Worm (Caenorhabditis elegans) whole organism, L3 larva: ENCODE measurements around the gene idpa-2.

Experiments
- R02D3.7 ChIP-seq: fragments of 150-350 bp; optimal IDR thresholded peaks from 2 replicates; lab custom pipeline; 2014; ENCODE audit warnings: missing biosample characterization, missing genetic modification characterization
- aly-2 ChIP-seq: fragments of 150-350 bp; optimal IDR thresholded peaks from 2 replicates; lab custom pipeline; 2014; ENCODE audit warnings: missing biosample characterization, missing genetic modification characterization
- ceh-82 ChIP-seq: fragments of 150-350 bp; optimal IDR thresholded peaks from 2 replicates; lab custom pipeline; 2014; ENCODE audit warnings: missing biosample characterization, missing genetic modification characterization
- fkh-10 ChIP-seq: sonication (generic microtip); optimal IDR thresholded peaks from 2 replicates; lab custom pipeline; 2017; ENCODE audit warnings: missing biosample characterization, missing genetic modification reagents, missing genetic modification characterization
- jun-1 ChIP-seq: fragments of 150-350 bp; optimal IDR thresholded peaks from 2 replicates; lab custom pipeline; 2014; ENCODE audit warnings: missing biosample characterization, missing genetic modification reagents, missing genetic modification characterization
- nhr-28 ChIP-seq: fragments of 150-350 bp; optimal IDR thresholded peaks from 2 replicates; lab custom pipeline; 2014; ENCODE audit warnings: missing biosample characterization, missing genetic modification characterization
- nhr-67 ChIP-seq: fragments of 150-350 bp; optimal IDR thresholded peaks from 2 replicates; lab custom pipeline; 2014; ENCODE audit warnings: missing biosample characterization, missing genetic modification characterization
- snpc-4 ChIP-seq: fragments of 150-350 bp; optimal IDR thresholded peaks from 2 replicates; lab custom pipeline; 2014; ENCODE audit warnings: missing biosample characterization, missing genetic modification characterization
- tbx-2 ChIP-seq: sonication (generic microtip); optimal IDR thresholded peaks from 2 replicates; lab custom pipeline; 2016; ENCODE audit warnings: mild to moderate bottlenecking, missing genetic modification characterization, missing compliant biosample characterization
- unc-62 ChIP-seq: fragments of 150-350 bp; sonication (generic microtip); optimal IDR thresholded peaks from 4 replicates; lab custom pipeline; 2014; ENCODE audit warnings: missing biosample characterization, missing genetic modification reagents, missing genetic modification characterization

DNA sequence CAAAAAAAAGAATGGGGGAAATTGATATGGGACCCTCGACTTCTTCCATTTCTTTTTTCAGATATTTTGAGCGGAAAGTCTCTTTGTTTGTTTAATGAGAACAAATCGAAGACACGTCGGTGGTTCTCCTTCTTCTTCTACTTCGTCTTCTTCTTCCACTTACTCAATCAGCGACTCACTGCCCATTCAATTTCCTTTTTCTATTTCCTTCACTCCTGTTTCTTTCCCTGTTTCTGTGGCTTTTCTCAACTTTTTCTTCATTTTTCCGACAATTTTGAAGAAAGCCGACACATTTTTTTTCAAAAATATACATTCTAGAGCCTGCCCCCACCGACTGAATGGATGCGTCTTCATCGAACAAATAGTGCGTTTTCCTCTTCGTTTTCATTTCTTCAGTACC lies 43.3 kb upstream of the idpa-2 start, which contains the start of gene F46C5.4:
- TF ChIP-seq aly-2, result no peak
- no peak for TF ChIP-seq unc-62 (GFP tag; lab: Kevin White, UChicago)
- no peak for TF ChIP-seq ceh-82 (tag; lab: Kevin White, UChicago)
- no peak for TF ChIP-seq tbx-2 (tag; lab: Kevin White, UChicago)
- TF ChIP-seq snpc-4 (tag; lab: Kevin White, UChicago), result no peak
- no peak for TF ChIP-seq nhr-28 (tag; lab: Kevin White, UChicago)
- no peak for TF ChIP-seq R02D3.7 (tag; lab: Kevin White, UChicago)
- no peak for TF ChIP-seq nhr-67 (tag; lab: Kevin White, UChicago)
- peak; percentile 69 for TF ChIP-seq fkh-10 (GFP tag; lab: Kevin White, UChicago)
- TF ChIP-seq jun-1 (tag; lab: Kevin White, UChicago), result no peak
